Fruit fly (Drosophila melanogaster) Kc167 (cell line): ENCODE data around the gene fipi.

Experiments used
- Myc ChIP-seq: fragments of >200 bp; optimal IDR thresholded peaks from 2 replicates; lab custom pipeline; 2017; ENCODE audit warnings: missing external identifiers
- Sin3A ChIP-seq: fragments of >200 bp; optimal IDR thresholded peaks from 2 replicates; lab custom pipeline; 2018; ENCODE audit warnings: missing external identifiers
- h ChIP-seq: fragments of >200 bp; optimal IDR thresholded peaks from 3 replicates; lab custom pipeline; 2018; ENCODE audit warnings: missing external identifiers
- insv ChIP-seq: fragments of >200 bp; optimal IDR thresholded peaks from 3 replicates; lab custom pipeline; 2018; ENCODE audit warnings: missing external identifiers
- psq ChIP-seq: fragments of >200 bp; optimal IDR thresholded peaks from 2 replicates; lab custom pipeline; 2017; ENCODE audit warnings: missing external identifiers
- ttk ChIP-seq: sonication (Bioruptor generic); optimal IDR thresholded peaks from 2 replicates; lab custom pipeline; 2017; ENCODE audit warnings: missing external identifiers

The fipi gene

DNA sequence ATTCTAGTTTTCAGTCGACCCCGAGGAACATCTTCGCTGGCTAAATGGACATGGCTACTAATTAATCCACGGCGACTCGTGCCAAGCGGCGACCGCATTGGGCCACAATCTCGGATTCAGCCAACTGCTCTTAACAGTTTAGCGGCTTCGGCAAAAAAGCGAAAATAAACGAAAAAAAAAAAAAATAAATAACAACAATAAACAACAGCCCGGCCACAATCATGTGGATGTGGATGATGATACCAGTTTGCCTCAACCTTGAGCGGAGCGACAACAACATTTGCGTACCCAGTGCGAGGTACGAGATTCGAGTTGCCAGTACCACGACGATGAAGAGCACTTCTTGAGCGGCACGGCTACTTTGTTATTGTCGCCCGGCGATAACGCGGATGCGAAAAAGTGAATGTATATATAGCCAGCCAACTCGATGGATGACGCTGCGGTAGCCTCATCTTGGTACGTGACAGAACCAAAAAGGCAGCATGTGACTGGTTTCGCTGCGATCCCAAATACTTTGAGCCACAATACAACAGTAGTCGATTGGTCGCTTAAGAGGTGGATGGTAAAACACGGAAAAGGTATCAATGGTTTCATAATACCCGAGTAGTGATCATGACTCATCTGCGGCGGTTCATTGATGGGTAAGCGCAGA lies 14.2 kb upstream of the fipi start:
- TF ChIP-seq Myc (lab: Kevin White, UChicago) (no peak), ttk (lab: Kevin White, UChicago) (no peak), h (lab: Kevin White, UChicago) (no peak), insv (no peak), psq (no peak), Sin3A (no peak)

DNA sequence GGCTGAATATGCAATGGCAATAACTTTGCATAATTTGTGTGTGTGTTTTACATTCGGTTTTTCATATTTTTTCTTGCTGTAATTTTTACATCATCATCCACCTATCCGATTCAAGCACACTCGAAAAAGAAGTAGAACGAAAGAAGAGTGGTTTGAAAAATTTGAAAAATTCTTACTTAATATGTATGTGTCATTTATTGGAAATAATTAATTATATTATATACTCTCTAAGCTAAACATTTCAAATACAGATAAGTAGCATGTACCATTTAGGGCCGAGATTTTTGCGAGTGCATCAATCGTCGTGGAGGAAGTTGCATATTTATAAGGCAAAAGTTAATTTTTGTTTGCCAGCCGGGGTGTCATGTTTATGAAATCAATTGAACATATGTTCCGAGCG lies 12.3 kb upstream of the fipi start:
- TF ChIP-seq Myc (lab: Kevin White, UChicago) (no peak), ttk (lab: Kevin White, UChicago) (no peak), Sin3A (no peak), h (lab: Kevin White, UChicago) (no peak), psq (no peak), insv (no peak)

DNA sequence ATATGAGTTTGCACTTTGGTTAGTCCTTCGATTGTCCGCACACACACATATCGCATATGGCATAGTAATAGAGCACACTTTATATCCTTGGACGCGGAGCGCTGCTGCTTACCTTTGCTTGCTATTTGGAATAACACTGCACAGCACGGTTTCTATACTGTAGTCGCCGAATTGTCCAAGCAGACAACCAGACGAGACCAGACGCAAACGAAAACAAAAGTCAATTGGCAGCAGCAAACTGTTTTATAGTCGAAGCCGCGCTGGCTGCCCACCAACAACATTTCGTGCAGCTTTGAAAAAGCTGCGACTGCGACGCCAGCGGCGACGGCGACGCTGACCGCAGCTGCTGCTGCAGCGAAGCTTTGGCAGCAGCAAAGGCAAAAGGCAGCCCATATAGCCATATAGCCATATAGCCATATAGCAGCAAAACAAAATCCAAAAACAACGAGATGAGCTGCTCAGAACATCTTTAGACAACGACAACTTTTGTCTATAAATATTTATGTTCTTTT lies 7.9 kb upstream of the fipi start, which contains the start of gene slf:
Gene slf (minus strand): TSS at position 219 of the 512 bp plus-strand sequence.
- TF ChIP-seq insv, result no peak
- no peak for TF ChIP-seq psq
- no peak for TF ChIP-seq h (lab: Kevin White, UChicago)

DNA sequence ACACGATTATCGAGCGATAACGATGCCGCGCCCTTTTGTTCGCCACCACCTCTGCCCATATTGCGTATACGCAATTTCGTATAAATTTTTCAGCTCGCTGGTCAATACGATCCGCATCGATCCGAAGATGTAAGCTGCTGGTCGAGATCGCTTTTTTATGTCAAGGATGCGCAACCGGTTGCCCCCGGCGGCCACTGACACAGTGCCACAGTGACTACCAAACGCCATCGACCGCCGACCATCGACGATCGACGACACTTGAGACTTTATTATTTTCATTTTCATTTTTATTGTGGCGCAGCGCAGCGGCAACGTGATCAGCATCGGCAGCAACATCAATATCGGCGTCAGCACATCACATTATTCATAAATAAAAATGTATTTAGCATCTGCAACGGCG lies 6.2 kb upstream of the fipi start:
- TF ChIP-seq Sin3A, result no peak
- TF ChIP-seq ttk (lab: Kevin White, UChicago), result no peak
- TF ChIP-seq h (lab: Kevin White, UChicago), result no peak
- no peak for TF ChIP-seq insv
- no peak for TF ChIP-seq Myc (lab: Kevin White, UChicago)
- TF ChIP-seq psq, result no peak

DNA sequence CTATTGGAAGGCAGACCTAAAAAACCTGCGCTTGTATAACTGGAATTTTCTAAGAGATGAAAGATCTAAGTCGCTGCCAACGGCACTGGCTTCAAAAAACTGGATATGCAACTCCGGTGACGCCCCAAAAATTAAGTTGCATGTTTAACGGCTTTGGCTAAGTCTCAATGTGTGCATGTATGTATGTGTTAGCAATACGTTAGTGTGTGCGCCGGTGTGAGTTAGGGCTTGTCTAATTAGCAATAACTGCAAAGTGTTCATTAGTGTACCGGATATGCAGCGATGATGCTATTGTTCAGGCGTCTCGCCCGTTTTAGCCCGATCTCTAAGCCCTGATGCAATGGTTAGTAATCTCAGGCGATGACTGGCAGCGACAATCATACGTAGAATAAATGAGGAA lies 5.0 kb upstream of the fipi start:
- TF ChIP-seq Sin3A (no peak), ttk (lab: Kevin White, UChicago) (no peak), psq (no peak), Myc (lab: Kevin White, UChicago) (no peak), insv (no peak), h (lab: Kevin White, UChicago) (no peak)

DNA sequence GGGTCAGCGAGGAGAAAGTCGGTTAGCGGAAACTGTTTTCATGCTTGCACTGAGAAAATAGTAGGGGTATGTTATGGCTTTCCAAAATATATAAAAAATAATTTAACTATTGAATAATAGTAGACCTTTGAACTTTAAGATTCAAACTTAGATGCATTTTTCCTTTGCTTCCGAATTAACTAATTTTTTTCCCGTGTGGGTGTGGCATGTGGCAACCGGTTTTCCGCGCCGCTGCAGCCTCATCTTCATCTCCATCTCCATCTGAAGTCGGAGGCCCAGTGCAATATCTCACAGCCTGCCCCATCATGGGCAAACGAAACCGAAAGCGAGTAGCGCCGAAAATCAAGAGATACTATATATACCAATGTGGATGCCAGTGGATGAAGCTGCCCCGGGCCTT lies 3.8 kb upstream of the fipi start:
- TF ChIP-seq ttk (lab: Kevin White, UChicago), result no peak
- no peak for TF ChIP-seq Myc (lab: Kevin White, UChicago)
- no peak for TF ChIP-seq insv
- TF ChIP-seq psq, result no peak
- TF ChIP-seq Sin3A, result no peak
- TF ChIP-seq h (lab: Kevin White, UChicago), result no peak

DNA sequence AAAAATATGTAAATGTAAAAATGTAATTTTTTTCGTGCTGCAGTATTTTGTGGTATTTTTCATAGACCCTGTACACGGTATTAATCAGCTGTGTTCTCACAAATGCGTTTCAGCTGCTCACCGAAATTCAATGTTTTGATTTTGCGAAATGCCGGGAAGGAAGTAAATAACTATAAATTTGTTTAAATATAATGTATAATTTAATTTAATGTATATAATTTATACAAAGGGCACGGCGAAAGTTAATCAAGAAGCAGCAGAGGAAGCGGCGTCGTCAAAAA lies 620 bp upstream of the fipi start, which contains the start of gene CG3294:
Gene CG3294 (plus strand): TSS at position 26 of the 281 bp plus-strand sequence.
- no peak for TF ChIP-seq h (lab: Kevin White, UChicago)
- TF ChIP-seq ttk (lab: Kevin White, UChicago), result no peak
- TF ChIP-seq psq, result no peak
- TF ChIP-seq Myc (lab: Kevin White, UChicago), result no peak
- no peak for TF ChIP-seq Sin3A
- no peak for TF ChIP-seq insv

DNA sequence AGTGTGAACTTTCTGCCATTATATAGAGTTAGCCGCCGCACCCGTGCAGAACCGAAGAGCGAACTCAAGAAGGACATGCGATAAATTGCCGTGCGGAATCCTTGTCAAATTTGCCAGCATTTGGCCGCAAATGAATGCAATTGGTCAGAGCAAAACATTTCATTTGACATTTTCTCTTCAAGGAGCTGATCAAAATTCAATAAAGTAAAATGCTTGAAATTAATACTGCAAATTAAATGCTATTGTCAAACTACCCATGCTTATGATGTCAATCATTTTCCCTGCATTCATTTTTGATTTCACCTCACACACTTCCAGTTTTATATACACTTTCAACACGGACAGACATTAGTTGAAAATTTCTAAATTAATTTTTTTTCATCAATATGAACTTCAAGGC lies 31.2 kb downstream of the fipi start, which contains the start of gene CG42523:
Gene CG42523 (plus strand): TSS at position 301 of the 400 bp plus-strand sequence.
- TF ChIP-seq insv, result no peak
- TF ChIP-seq h (lab: Kevin White, UChicago), result no peak
- TF ChIP-seq Sin3A, result no peak
- no peak for TF ChIP-seq ttk (lab: Kevin White, UChicago)

DNA sequence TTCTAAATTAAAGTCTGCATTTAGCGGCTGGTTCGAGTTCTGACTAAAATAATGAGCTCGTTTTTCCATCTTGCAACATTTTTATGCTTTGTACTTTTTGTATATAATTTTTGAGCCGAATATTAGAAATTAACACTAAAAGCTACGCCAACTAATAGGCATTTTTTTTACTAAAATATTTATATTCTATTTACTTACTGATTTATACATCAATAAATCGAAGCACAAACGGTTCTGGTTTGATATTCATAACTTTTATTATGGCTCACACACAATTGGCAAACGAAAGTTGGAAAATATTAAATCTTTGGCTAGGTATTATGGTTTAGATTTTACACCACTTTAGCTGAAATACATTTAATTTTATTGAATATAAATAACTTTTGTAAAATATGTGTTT lies 59.5 kb downstream of the fipi start, which contains the start of gene CG15631:
Gene CG15631 (minus strand): TSS at position 101 of the 400 bp plus-strand sequence.
- TF ChIP-seq Sin3A (no peak), psq (no peak), h (lab: Kevin White, UChicago) (no peak), Myc (lab: Kevin White, UChicago) (no peak), insv (no peak), ttk (lab: Kevin White, UChicago) (no peak)

DNA sequence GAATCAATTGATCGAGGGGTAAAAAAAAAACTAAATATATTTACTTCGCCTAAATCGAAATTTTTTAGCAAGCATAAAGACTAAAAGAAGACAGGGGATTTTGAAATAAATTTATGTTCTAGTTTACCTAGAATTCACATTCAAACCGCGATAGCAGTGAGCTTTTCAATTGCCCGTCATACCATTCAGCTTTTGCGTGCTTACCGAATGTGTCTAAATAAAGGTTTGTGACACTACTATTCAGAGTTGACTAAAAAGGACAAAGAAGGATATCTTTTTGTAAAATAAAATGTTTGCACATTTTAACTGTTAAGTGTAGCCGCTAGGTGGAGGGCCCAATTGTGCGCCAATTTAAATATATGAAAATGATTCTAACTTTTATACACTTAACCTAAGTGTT lies 67.8 kb downstream of the fipi start:
- TF ChIP-seq Sin3A, result no peak
- no peak for TF ChIP-seq h (lab: Kevin White, UChicago)

DNA sequence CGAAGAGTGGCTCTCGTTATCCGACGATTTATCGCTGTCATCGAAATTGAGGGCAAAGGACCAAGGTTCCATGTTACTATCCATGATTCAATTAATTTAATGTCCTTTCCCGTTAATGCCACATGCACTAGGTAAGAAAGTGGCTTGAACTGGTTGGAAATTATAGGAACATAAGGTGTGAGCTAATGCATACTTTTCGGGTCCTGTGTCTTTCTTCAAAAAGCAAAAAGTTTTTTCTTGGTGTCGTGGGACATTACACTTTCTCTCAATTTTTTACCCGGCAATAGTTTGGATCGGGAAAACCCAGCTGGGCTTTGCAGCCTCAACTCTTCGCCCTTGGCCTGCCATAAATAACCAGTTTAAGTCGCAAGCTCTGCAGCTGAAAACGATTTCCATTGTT lies 92.5 kb downstream of the fipi start, which contains the start of gene Taf12L:
Gene Taf12L (minus strand): TSS at position 101 of the 400 bp plus-strand sequence.
- TF ChIP-seq Myc (lab: Kevin White, UChicago) (no peak), h (lab: Kevin White, UChicago) (no peak), Sin3A (no peak), ttk (lab: Kevin White, UChicago) (no peak), psq (no peak), insv (no peak)

DNA sequence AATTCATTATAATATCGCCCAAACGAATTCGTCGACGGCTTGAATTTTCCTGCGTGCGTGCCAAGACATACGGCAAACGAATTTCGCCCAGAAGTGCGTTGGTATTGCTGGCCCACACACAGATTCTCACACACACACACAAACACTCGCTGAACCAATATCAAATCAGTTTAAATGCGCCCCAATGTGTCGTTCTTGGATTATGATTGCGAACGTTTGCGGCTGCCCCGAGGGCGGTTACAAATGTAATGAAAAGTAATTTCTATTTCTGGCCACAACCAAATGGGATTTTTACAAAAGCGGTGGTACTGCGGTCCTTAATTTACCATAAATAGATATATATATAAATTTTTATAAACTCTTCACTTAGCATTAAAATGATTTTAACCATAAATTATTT lies 95.0 kb downstream of the fipi start:
- TF ChIP-seq Myc (lab: Kevin White, UChicago) (no peak), h (lab: Kevin White, UChicago) (no peak), insv (no peak), psq (no peak), Sin3A (no peak), ttk (lab: Kevin White, UChicago) (no peak)

DNA sequence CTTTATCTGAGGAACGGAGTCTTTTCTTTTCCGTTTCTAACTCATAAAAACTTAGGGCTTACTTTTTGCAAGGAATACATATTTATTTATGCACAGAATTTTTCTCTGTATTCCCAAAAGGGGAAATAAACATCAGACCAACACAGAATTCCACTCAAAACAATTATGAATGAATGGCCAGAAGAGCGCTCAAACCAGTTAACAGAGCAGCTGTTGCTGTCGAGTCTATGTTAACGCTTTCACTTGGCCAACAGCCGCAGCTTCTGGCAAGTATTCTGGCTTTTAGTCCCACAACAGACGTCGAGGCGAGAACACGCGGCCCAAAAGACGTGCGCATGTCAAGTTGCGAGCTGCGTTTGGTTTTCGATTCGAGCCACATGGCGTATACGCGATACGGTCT lies 99.4 kb downstream of the fipi start, which contains the start of gene dcma:
Gene dcma (plus strand): TSS at position 301 of the 400 bp plus-strand sequence.
- TF ChIP-seq Sin3A (no peak), Myc (lab: Kevin White, UChicago) (no peak), insv (no peak), h (lab: Kevin White, UChicago) (no peak), ttk (lab: Kevin White, UChicago) (no peak), psq (no peak)
